Worm (Caenorhabditis elegans) whole organism, young adult: ENCODE data around the gene dpy-17.
"Not testable (repeated sequence)": the region's sequence is repeated elsewhere in the genome, so short reads cannot be mapped to it uniquely, and the experiment has no call there.

Experiments
- B0261.1 ChIP-seq: sonication (generic microtip); optimal IDR thresholded peaks from 2 replicates; lab custom pipeline; 2016; ENCODE audit warnings: mild to moderate bottlenecking, missing genetic modification characterization, moderate library complexity, missing compliant biosample characterization
- F22D6.2 ChIP-seq: sonication (generic microtip); optimal IDR thresholded peaks from 2 replicates; lab custom pipeline; 2016; ENCODE audit warnings: mild to moderate bottlenecking, missing genetic modification characterization, missing compliant biosample characterization
- F33H1.4 ChIP-seq: fragments of 200-800 bp; sonication (Bioruptor generic); IDR thresholded peaks from 2 replicates; pipeline ENCODE4 v1.3.6; 2022; ENCODE audit warnings: missing genetic modification reagents, missing genetic modification characterization, missing compliant biosample characterization
- F37B4.10 ChIP-seq: fragments of 200-800 bp; sonication (Bioruptor generic); IDR thresholded peaks from 2 replicates; pipeline ENCODE4 v1.3.6; 2022; ENCODE audit warnings: missing genetic modification characterization, missing compliant biosample characterization
- F55B11.4 ChIP-seq: sonication (generic microtip); optimal IDR thresholded peaks from 2 replicates; lab custom pipeline; 2016; ENCODE audit warnings: missing compliant biosample characterization, missing genetic modification characterization, borderline replicate concordance; ENCODE audit not compliant: insufficient read depth
- K12H6.12 ChIP-seq: fragments of 200-800 bp; sonication (Bioruptor generic); optimal IDR thresholded peaks from 2 replicates; lab custom pipeline; 2018; ENCODE audit warnings: mild to moderate bottlenecking, missing genetic modification characterization, missing compliant biosample characterization
- T07F8.4 ChIP-seq: sonication (generic microtip); optimal IDR thresholded peaks from 2 replicates; lab custom pipeline; 2016; ENCODE audit warnings: mild to moderate bottlenecking, missing genetic modification characterization, moderate library complexity, missing compliant biosample characterization
- T26A5.8 ChIP-seq: sonication (generic microtip); optimal IDR thresholded peaks from 2 replicates; lab custom pipeline; 2016; ENCODE audit warnings: missing genetic modification characterization, missing compliant biosample characterization
- Y53F4B.3 ChIP-seq: fragments of 200-800 bp; sonication (Bioruptor generic); IDR thresholded peaks from 2 replicates; pipeline ENCODE4 v1.3.6; 2022; ENCODE audit warnings: missing genetic modification reagents, missing genetic modification characterization, missing compliant biosample characterization
- Y79H2A.3 ChIP-seq: fragments of 200-800 bp; sonication (Bioruptor generic); conservative IDR thresholded peaks from 2 replicates; pipeline ENCODE4 v1.3.6; 2022; ENCODE audit warnings: missing genetic modification reagents, missing genetic modification characterization, missing compliant biosample characterization
- Y95B8A.8 ChIP-seq: fragments of 200-800 bp; sonication (Bioruptor generic); IDR thresholded peaks from 2 replicates; pipeline ENCODE4 v1.3.6; 2022; ENCODE audit warnings: missing genetic modification reagents, missing genetic modification characterization, missing compliant biosample characterization
- atf-7 ChIP-seq: sonication (generic microtip); optimal IDR thresholded peaks from 2 replicates; lab custom pipeline; 2017; ENCODE audit warnings: mild to moderate bottlenecking, missing genetic modification characterization, missing compliant biosample characterization
- athp-1 ChIP-seq: sonication (generic microtip); optimal IDR thresholded peaks from 2 replicates; lab custom pipeline; 2017; ENCODE audit warnings: mild to moderate bottlenecking, missing genetic modification characterization, missing compliant biosample characterization
- attf-5 ChIP-seq: fragments of 200-800 bp; sonication (Bioruptor generic); optimal IDR thresholded peaks from 2 replicates; lab custom pipeline; 2018; ENCODE audit warnings: mild to moderate bottlenecking, missing genetic modification characterization, missing compliant biosample characterization
- ceh-100 ChIP-seq: fragments of 200-800 bp; sonication (Bioruptor generic); IDR thresholded peaks from 2 replicates; pipeline ENCODE4 v1.3.6; 2022; ENCODE audit warnings: missing genetic modification reagents, missing genetic modification characterization, missing compliant biosample characterization
- ceh-40 ChIP-seq: fragments of 200-800 bp; sonication (Bioruptor generic); IDR thresholded peaks from 2 replicates; pipeline ENCODE4 v1.3.6; 2022; ENCODE audit warnings: missing genetic modification characterization, missing compliant biosample characterization
- ceh-58 ChIP-seq: fragments of 200-800 bp; sonication (Bioruptor generic); IDR thresholded peaks from 2 replicates; pipeline ENCODE4 v1.3.6; 2022; ENCODE audit warnings: missing genetic modification characterization, missing compliant biosample characterization
- chd-7 ChIP-seq: sonication (generic microtip); optimal IDR thresholded peaks from 2 replicates; lab custom pipeline; 2016; ENCODE audit warnings: mild to moderate bottlenecking, missing genetic modification characterization, moderate library complexity, missing compliant biosample characterization
- efl-1 ChIP-seq: fragments of 150-350 bp; optimal IDR thresholded peaks from 2 replicates; lab custom pipeline; 2014; ENCODE audit warnings: missing biosample characterization, missing genetic modification reagents, missing genetic modification characterization
- egrh-3 ChIP-seq: fragments of 200-800 bp; sonication (Bioruptor generic); IDR thresholded peaks from 2 replicates; pipeline ENCODE4 v1.3.6; 2022; ENCODE audit warnings: missing genetic modification reagents, missing genetic modification characterization, missing compliant biosample characterization
- ets-4 ChIP-seq: fragments of 200-800 bp; sonication (Bioruptor generic); optimal IDR thresholded peaks from 2 replicates; lab custom pipeline; 2018; ENCODE audit warnings: mild to moderate bottlenecking, missing genetic modification characterization, missing compliant biosample characterization
- fkh-3 ChIP-seq: sonication (generic microtip); optimal IDR thresholded peaks from 2 replicates; lab custom pipeline; 2016; ENCODE audit warnings: mild to moderate bottlenecking, missing genetic modification characterization, missing compliant biosample characterization
- hlh-26 ChIP-seq: fragments of 200-800 bp; sonication (Bioruptor generic); conservative IDR thresholded peaks from 2 replicates; pipeline ENCODE4 v1.3.6; 2022; ENCODE audit warnings: missing genetic modification reagents, missing genetic modification characterization, missing compliant biosample characterization
- hmg-1.2 ChIP-seq: fragments of 200-800 bp; sonication (Bioruptor generic); IDR thresholded peaks from 2 replicates; pipeline ENCODE4 v1.3.6; 2022; ENCODE audit warnings: missing genetic modification reagents, missing genetic modification characterization, missing compliant biosample characterization
- let-526 ChIP-seq: fragments of 200-800 bp; sonication (Bioruptor generic); IDR thresholded peaks from 2 replicates; pipeline ENCODE4 v1.3.6; 2022; ENCODE audit warnings: missing genetic modification reagents, missing genetic modification characterization, missing compliant biosample characterization
- lir-1 ChIP-seq: fragments of 200-800 bp; sonication (Bioruptor generic); conservative IDR thresholded peaks from 2 replicates; pipeline ENCODE4 v1.3.6; 2022; ENCODE audit warnings: missing genetic modification reagents, missing genetic modification characterization, missing compliant biosample characterization
- madf-8 ChIP-seq: fragments of 200-800 bp; sonication (Bioruptor generic); conservative IDR thresholded peaks from 2 replicates; pipeline ENCODE4 v1.3.6; 2022; ENCODE audit warnings: missing genetic modification reagents, missing genetic modification characterization, missing compliant biosample characterization
- mcd-1 ChIP-seq: fragments of 200-800 bp; sonication (Bioruptor generic); IDR thresholded peaks from 2 replicates; pipeline ENCODE4 v1.3.6; 2022; ENCODE audit warnings: missing genetic modification reagents, missing genetic modification characterization, missing compliant biosample characterization
- mel-28 ChIP-seq: sonication (generic microtip); optimal IDR thresholded peaks from 2 replicates; lab custom pipeline; 2016; ENCODE audit warnings: borderline replicate concordance, mild to moderate bottlenecking, missing genetic modification characterization, missing compliant biosample characterization
- nhr-90 ChIP-seq: sonication (generic microtip); optimal IDR thresholded peaks from 2 replicates; lab custom pipeline; 2016; ENCODE audit warnings: missing genotype, mild to moderate bottlenecking, missing genetic modification characterization, missing compliant biosample characterization
- rcor-1 ChIP-seq: fragments of 200-800 bp; sonication (Bioruptor generic); IDR thresholded peaks from 2 replicates; pipeline ENCODE4 v1.3.6; 2022; ENCODE audit warnings: missing genetic modification reagents, missing genetic modification characterization, missing compliant biosample characterization
- repo-1 ChIP-seq: sonication (generic microtip); optimal IDR thresholded peaks from 2 replicates; lab custom pipeline; 2017; ENCODE audit warnings: mild to moderate bottlenecking, missing genetic modification characterization, missing compliant biosample characterization
- snpc-1.3 ChIP-seq: sonication (generic microtip); optimal IDR thresholded peaks from 2 replicates; lab custom pipeline; 2017; ENCODE audit warnings: missing genetic modification characterization, mild to moderate bottlenecking, missing compliant biosample characterization, antibody characterized with exemption, moderate library complexity, missing genotype, missing genetic modification reagents; ENCODE audit not compliant: insufficient read depth
- sptf-2 ChIP-seq: fragments of 200-800 bp; sonication (Bioruptor generic); optimal IDR thresholded peaks from 2 replicates; lab custom pipeline; 2018; ENCODE audit warnings: mild to moderate bottlenecking, missing genetic modification characterization, missing compliant biosample characterization
- tbp1 ChIP-seq: fragments of 200-800 bp; sonication (Bioruptor generic); optimal IDR thresholded peaks from 2 replicates; lab custom pipeline; 2018; ENCODE audit warnings: mild to moderate bottlenecking, missing genetic modification characterization, missing compliant biosample characterization
- tlf-1 ChIP-seq: fragments of 200-800 bp; sonication (Bioruptor generic); optimal IDR thresholded peaks from 2 replicates; lab custom pipeline; 2018; ENCODE audit warnings: mild to moderate bottlenecking, missing genetic modification characterization, missing compliant biosample characterization
- unc-130 ChIP-seq: sonication (generic microtip); optimal IDR thresholded peaks from 2 replicates; lab custom pipeline; 2016; ENCODE audit warnings: missing genetic modification reagents, missing genetic modification characterization, missing compliant biosample characterization
- unc-62 ChIP-seq: fragments of 150-350 bp; optimal IDR thresholded peaks from 2 replicates; lab custom pipeline; 2014; ENCODE audit warnings: missing biosample characterization, missing genetic modification reagents, missing genetic modification characterization
- zim-3 ChIP-seq: sonication (generic microtip); optimal IDR thresholded peaks from 2 replicates; lab custom pipeline; 2017; ENCODE audit warnings: mild to moderate bottlenecking, missing genetic modification characterization, moderate library complexity, missing compliant biosample characterization
- ztf-26 ChIP-seq: sonication (generic microtip); optimal IDR thresholded peaks from 2 replicates; lab custom pipeline; 2017; ENCODE audit warnings: missing genetic modification characterization, missing compliant biosample characterization
- ztf-6 ChIP-seq: fragments of 200-800 bp; sonication (Bioruptor generic); IDR thresholded peaks from 2 replicates; pipeline ENCODE4 v1.3.6; 2022; ENCODE audit warnings: missing genetic modification reagents, missing genetic modification characterization, missing compliant biosample characterization

The dpy-17 gene

ce11 chrIII:5106893-5107471 is at the start of gene dpy-17:
dpy-17 (plus strand) TSS chrIII:5107330.
- TF ChIP-seq repo-1 (tag; lab: Kevin White, UChicago) (peak; percentile 35), tlf-1 (GFP tag; lab: Kevin White, UChicago) (no peak)

DNA sequence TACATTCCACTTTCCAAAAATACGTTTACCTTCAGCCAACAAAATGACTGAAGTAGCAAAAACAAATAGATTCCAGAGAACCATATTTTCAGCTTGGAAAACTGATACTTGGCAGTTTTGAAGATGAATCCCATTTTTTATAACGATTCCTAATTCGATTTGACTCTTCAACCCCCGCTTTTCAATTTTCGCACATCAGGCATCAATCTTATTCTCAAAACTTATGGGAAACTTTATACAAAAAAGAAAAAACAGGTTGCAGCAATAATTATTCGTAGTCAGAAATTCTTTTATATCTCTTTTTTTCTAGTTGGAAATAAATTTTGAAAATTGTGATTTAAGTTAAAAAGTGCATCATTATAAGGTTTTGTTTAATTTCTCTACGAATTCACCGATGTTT is 45.3 kb upstream of the dpy-17 start, which contains the start of gene C45G9.10:
Gene C45G9.10, minus strand, starts transcription at position 101 of the 400 bp plus-strand sequence.
- no peak for TF ChIP-seq rcor-1 (GFP tag; lab: Robert Waterston, UW)
- TF ChIP-seq lir-1 (GFP tag; lab: Robert Waterston, UW): no peak
- TF ChIP-seq ceh-100: no peak
- no peak for TF ChIP-seq T26A5.8 (tag; lab: Kevin White, UChicago)
- no peak for TF ChIP-seq fkh-3 (tag; lab: Kevin White, UChicago)
- no peak for TF ChIP-seq hmg-1.2 (GFP tag; lab: Robert Waterston, UW)
- no peak for TF ChIP-seq ets-4 (GFP tag; lab: Kevin White, UChicago)
- TF ChIP-seq atf-7 (tag; lab: Kevin White, UChicago): no peak
- TF ChIP-seq tbp1 (GFP tag; lab: Kevin White, UChicago): no peak
- TF ChIP-seq ztf-26 (tag; lab: Kevin White, UChicago): no peak
- no peak for TF ChIP-seq repo-1 (tag; lab: Kevin White, UChicago)
- TF ChIP-seq nhr-90 (tag; lab: Kevin White, UChicago): no peak
- TF ChIP-seq athp-1 (tag; lab: Kevin White, UChicago): no peak
- no peak for TF ChIP-seq efl-1 (GFP tag; lab: Kevin White, UChicago)

DNA sequence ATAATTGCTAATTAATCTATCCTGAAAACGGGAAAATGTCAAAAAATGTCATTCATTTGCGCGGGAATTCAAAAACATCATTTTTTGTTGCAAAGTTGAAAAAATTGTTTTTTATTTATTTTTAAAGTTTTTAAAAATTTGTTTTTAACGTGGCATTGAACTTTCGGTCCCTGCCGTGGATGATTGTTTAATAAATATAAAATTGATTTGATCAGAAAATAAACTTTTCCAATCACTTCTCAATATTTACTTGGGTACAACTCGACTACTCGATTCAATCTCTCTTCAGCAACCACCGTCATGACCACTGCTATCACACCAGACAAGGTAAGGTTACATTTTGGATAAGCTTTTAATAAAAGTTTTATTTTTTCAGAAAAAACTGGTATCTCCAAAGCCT is 44.7 kb upstream of the dpy-17 start, which contains the start of gene C45G9.4:
Gene C45G9.4, plus strand, starts transcription at position 301 of the 400 bp plus-strand sequence.
- not testable (repeated sequence) for TF ChIP-seq T26A5.8 (tag; lab: Kevin White, UChicago); let-526 (GFP tag; lab: Robert Waterston, UW); Y95B8A.8 (GFP tag; lab: Robert Waterston, UW)

DNA sequence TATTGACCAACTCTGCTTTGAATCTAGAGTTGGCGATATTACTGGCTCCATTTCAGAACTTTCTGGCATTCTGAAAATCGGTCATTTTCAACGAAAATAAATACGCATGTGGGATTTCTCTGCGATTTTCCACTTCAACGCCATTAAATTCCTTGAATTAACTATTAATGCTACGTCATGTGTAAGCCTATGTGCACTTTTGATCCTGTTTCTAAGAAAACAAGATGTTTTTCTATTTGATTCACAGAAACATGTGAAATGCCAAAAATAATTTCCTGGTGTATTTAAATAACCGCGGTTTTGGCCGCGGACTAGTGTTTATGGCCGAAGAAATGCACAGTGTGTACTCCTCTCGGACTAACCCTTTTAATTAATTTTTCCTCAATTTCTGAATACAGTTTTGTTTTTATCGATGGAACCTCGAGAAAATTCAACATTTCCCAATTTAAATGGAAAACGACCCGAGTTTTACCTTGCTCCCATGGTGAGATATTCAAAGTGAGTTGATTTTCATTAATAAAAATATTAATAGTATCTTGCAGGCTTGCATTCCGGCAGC is 38.4 kb upstream of the dpy-17 start, which contains the start of the genes C45G9.11 and C45G9.2:
Gene C45G9.11, minus strand, starts transcription at position 51 of the 559 bp plus-strand sequence.
Gene C45G9.2, plus strand, starts transcription at position 392 of the 559 bp plus-strand sequence.
- TF ChIP-seq snpc-1.3 (tag; lab: Kevin White, UChicago): no peak
- no peak for TF ChIP-seq unc-62 (GFP tag; lab: Kevin White, UChicago)
- TF ChIP-seq repo-1 (tag; lab: Kevin White, UChicago): no peak
- TF ChIP-seq B0261.1: no peak
- TF ChIP-seq ztf-26 (tag; lab: Kevin White, UChicago): no peak
- TF ChIP-seq attf-5 (GFP tag; lab: Kevin White, UChicago): no peak
- no peak for TF ChIP-seq F55B11.4 (tag; lab: Kevin White, UChicago)
- peak; percentile 37; the same call in 1 of the 2 replicates for TF ChIP-seq rcor-1 (GFP tag; lab: Robert Waterston, UW)
- no peak for TF ChIP-seq chd-7
- TF ChIP-seq T26A5.8 (tag; lab: Kevin White, UChicago): no peak
- TF ChIP-seq tbp1 (GFP tag; lab: Kevin White, UChicago): no peak
- no peak for TF ChIP-seq hlh-26
- TF ChIP-seq ceh-40 (GFP tag; lab: Robert Waterston, UW): no peak
- TF ChIP-seq Y95B8A.8 (GFP tag; lab: Robert Waterston, UW): no peak
- TF ChIP-seq zim-3: no peak
- TF ChIP-seq madf-8: peak; percentile 36
- TF ChIP-seq F37B4.10 (GFP tag; lab: Robert Waterston, UW): no peak
- no peak; the same call in 1 of the 2 replicates for TF ChIP-seq mcd-1 (GFP tag; lab: Robert Waterston, UW)
- no peak for TF ChIP-seq athp-1 (tag; lab: Kevin White, UChicago)
- no peak for TF ChIP-seq egrh-3 (GFP tag; lab: Robert Waterston, UW)
- no peak for TF ChIP-seq sptf-2 (GFP tag; lab: Kevin White, UChicago)
- no peak for TF ChIP-seq F22D6.2 (tag; lab: Kevin White, UChicago)
- peak; percentile 31 for TF ChIP-seq K12H6.12
- TF ChIP-seq Y53F4B.3: no peak
- TF ChIP-seq unc-130 (GFP tag; lab: Kevin White, UChicago): peak; percentile 73
- TF ChIP-seq ceh-58 (GFP tag; lab: Robert Waterston, UW): no peak
- no peak for TF ChIP-seq ztf-6 (GFP tag; lab: Robert Waterston, UW)
- TF ChIP-seq F33H1.4 (GFP tag; lab: Robert Waterston, UW): peak; percentile 65
- no peak for TF ChIP-seq T07F8.4
- no peak for TF ChIP-seq mel-28 (tag; lab: Kevin White, UChicago)
- TF ChIP-seq Y79H2A.3 (GFP tag; lab: Robert Waterston, UW): no peak
